Worm (Caenorhabditis elegans): ENCODE measurements around the gene K04C1.5.

ce11 chrX:14297209-14297608, 49.4 kb downstream of the K04C1.5 start:
- TF ChIP-seq let-526 (GFP tag; IDR thresholded peaks at IDR 0.05) (no peak), zfh-2 (GFP tag; conservative IDR thresholded peaks at IDR 0.05) (peak; percentile 93), cebp-1 (GFP tag; IDR thresholded peaks at IDR 0.05) (no peak), cebp-1 (tag; optimal IDR thresholded peaks at IDR 0.05) (no peak), let-607 (tag; optimal IDR thresholded peaks at IDR 0.05) (peak; percentile 9 to 24), mes-4 (tag; optimal IDR thresholded peaks at IDR 0.05) (no peak), nfya-1 (tag; optimal IDR thresholded peaks at IDR 0.05; ENCODE audit: borderline replicate concordance, insufficient read depth) (no peak), attf-6 (GFP tag; IDR thresholded peaks at IDR 0.05) (no peak), unc-62 (GFP tag; optimal IDR thresholded peaks at IDR 0.05) (peak; percentile 26)
